Worm (Caenorhabditis elegans): ENCODE data around the gene srh-303.

DNA sequence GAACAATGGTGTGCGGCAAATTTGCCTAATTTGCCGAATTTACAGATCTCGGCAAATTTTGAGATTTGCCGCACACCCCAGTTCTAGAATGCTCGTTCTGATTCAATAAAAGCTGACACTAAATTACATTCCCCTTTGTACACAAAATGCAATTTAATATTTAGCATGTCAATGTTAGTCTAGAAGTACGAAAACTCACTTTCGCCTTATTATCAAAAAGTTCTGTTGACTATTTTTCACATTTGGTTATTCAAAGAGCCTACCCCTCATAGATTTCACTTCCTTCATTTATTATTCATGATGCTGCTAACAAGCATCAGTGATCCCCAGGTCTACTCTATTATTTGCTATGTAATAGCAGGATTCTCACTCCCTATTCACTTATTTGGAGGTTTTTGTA lies 12.9 kb upstream of the srh-303 start, which contains the start of gene srh-298:
- TF ChIP-seq elt-1 (tag; optimal IDR thresholded peaks at IDR 0.05) (no peak), blmp-1 (tag; optimal IDR thresholded peaks at IDR 0.05; ENCODE audit: insufficient read depth) (no peak), nhr-25 (tag; optimal IDR thresholded peaks at IDR 0.05) (no peak), lsy-2 (tag; optimal IDR thresholded peaks at IDR 0.05) (no peak), ceh-16 (tag; optimal IDR thresholded peaks at IDR 0.05) (no peak), fos-1 (tag; optimal IDR thresholded peaks at IDR 0.05) (no peak), nhr-11 (tag; optimal IDR thresholded peaks at IDR 0.05) (no peak)
